Worm (Caenorhabditis elegans) whole organism, L2 larva: ENCODE measurements around the gene coa-1.

Experiments
- C34F6.9 ChIP-seq: fragments of 150-350 bp; optimal IDR thresholded peaks from 2 replicates; lab custom pipeline; 2014; ENCODE audit warnings: missing biosample characterization, missing genetic modification characterization
- F13H6.1 ChIP-seq: sonication (generic microtip); optimal IDR thresholded peaks from 2 replicates; lab custom pipeline; 2016; ENCODE audit warnings: missing genetic modification characterization, missing compliant biosample characterization
- R02D3.7 ChIP-seq: fragments of 150-350 bp; optimal IDR thresholded peaks from 2 replicates; lab custom pipeline; 2014; ENCODE audit warnings: missing biosample characterization, missing genetic modification characterization
- Y55F3AM.14 ChIP-seq: fragments of 200-800 bp; sonication (Bioruptor generic); optimal IDR thresholded peaks from 2 replicates; lab custom pipeline; 2018; ENCODE audit warnings: mild to moderate bottlenecking, missing genetic modification characterization, missing compliant biosample characterization
- ZK546.5 ChIP-seq: sonication (generic microtip); optimal IDR thresholded peaks from 2 replicates; lab custom pipeline; 2017; ENCODE audit warnings: missing biosample characterization, missing genetic modification characterization
- alr-1 ChIP-seq: fragments of 150-350 bp; optimal IDR thresholded peaks from 2 replicates; lab custom pipeline; 2014; ENCODE audit warnings: missing biosample characterization, missing genetic modification characterization
- aly-2 ChIP-seq: fragments of 150-350 bp; optimal IDR thresholded peaks from 2 replicates; lab custom pipeline; 2014; ENCODE audit warnings: missing biosample characterization, missing genetic modification characterization
- ama-1 ChIP-seq: fragments of 150-350 bp; optimal IDR thresholded peaks from 2 replicates; lab custom pipeline; 2018; ENCODE audit warnings: inconsistent platforms
- blmp-1 ChIP-seq: sonication (generic microtip); optimal IDR thresholded peaks from 2 replicates; lab custom pipeline; 2017; ENCODE audit warnings: missing genetic modification characterization, mild to moderate bottlenecking, missing compliant biosample characterization, antibody characterized with exemption, moderate library complexity; ENCODE audit not compliant: insufficient read depth
- ceh-16 ChIP-seq: fragments of 150-350 bp; optimal IDR thresholded peaks from 2 replicates; lab custom pipeline; 2014; ENCODE audit warnings: missing biosample characterization, missing genetic modification characterization
- ceh-82 ChIP-seq: fragments of 150-350 bp; optimal IDR thresholded peaks from 2 replicates; lab custom pipeline; 2014; ENCODE audit warnings: missing biosample characterization, missing genetic modification characterization
- crh-2 ChIP-seq: sonication (generic microtip); optimal IDR thresholded peaks from 2 replicates; lab custom pipeline; 2017; ENCODE audit warnings: missing biosample characterization, missing genetic modification characterization
- dmd-4 ChIP-seq: sonication (generic microtip); optimal IDR thresholded peaks from 2 replicates; lab custom pipeline; 2017; ENCODE audit warnings: missing biosample characterization, missing genetic modification characterization
- egl-27 ChIP-seq: sonication (generic microtip); optimal IDR thresholded peaks from 3 replicates; lab custom pipeline; 2017; ENCODE audit warnings: missing biosample characterization, missing genetic modification reagents, missing genetic modification characterization
- elt-1 ChIP-seq: fragments of 150-350 bp; optimal IDR thresholded peaks from 2 replicates; lab custom pipeline; 2014; ENCODE audit warnings: missing biosample characterization, missing genetic modification characterization
- elt-3 ChIP-seq: sonication (generic microtip); optimal IDR thresholded peaks from 2 replicates; lab custom pipeline; 2017; ENCODE audit warnings: missing biosample characterization, missing genetic modification characterization
- fos-1 ChIP-seq: fragments of 150-350 bp; optimal IDR thresholded peaks from 2 replicates; lab custom pipeline; 2014; ENCODE audit warnings: missing biosample characterization, missing genetic modification characterization
- gmeb-1 ChIP-seq: fragments of 150-350 bp; optimal IDR thresholded peaks from 2 replicates; lab custom pipeline; 2014; ENCODE audit warnings: missing biosample characterization, missing genetic modification characterization
- lin-11 ChIP-seq: fragments of 150-350 bp; sonication (generic microtip); optimal IDR thresholded peaks from 2 replicates; lab custom pipeline; 2014; ENCODE audit warnings: missing biosample characterization, missing genetic modification characterization, inconsistent platforms, mixed read lengths
- lin-13 ChIP-seq: fragments of 150-350 bp; optimal IDR thresholded peaks from 2 replicates; lab custom pipeline; 2014; ENCODE audit warnings: missing biosample characterization, missing genetic modification reagents, missing genetic modification characterization
- lin-39 ChIP-seq: fragments of 150-350 bp; optimal IDR thresholded peaks from 2 replicates; lab custom pipeline; 2014; ENCODE audit warnings: missing biosample characterization, missing genetic modification reagents, missing genetic modification characterization
- lsy-2 ChIP-seq, 2 experiments: fragments of 150-350 bp in 1 of 2; sonication (generic microtip) in 1 of 2; optimal IDR thresholded peaks; 2 replicates each; lab custom pipeline; 2014 to 2017; ENCODE audit warnings: missing biosample characterization in 2 of 2, missing genetic modification characterization in 2 of 2
- mab-5 ChIP-seq: fragments of 150-350 bp; optimal IDR thresholded peaks from 2 replicates; lab custom pipeline; 2014; ENCODE audit warnings: missing biosample characterization, missing genetic modification characterization
- mbf-1 ChIP-seq: sonication (generic microtip); optimal IDR thresholded peaks from 2 replicates; lab custom pipeline; 2017; ENCODE audit warnings: missing biosample characterization, missing genetic modification characterization
- mdl-1 ChIP-seq, 2 experiments: fragments of 150-350 bp in 1 of 2; sonication (generic microtip) in 1 of 2; optimal IDR thresholded peaks; 2 replicates each; lab custom pipeline; 2017; ENCODE audit warnings: missing biosample characterization in 2 of 2, missing genetic modification characterization in 2 of 2
- nhr-10 ChIP-seq: sonication (generic microtip); optimal IDR thresholded peaks from 2 replicates; lab custom pipeline; 2017; ENCODE audit warnings: missing biosample characterization, missing genetic modification characterization
- nhr-11 ChIP-seq: fragments of 150-350 bp; optimal IDR thresholded peaks from 2 replicates; lab custom pipeline; 2014; ENCODE audit warnings: missing biosample characterization, missing genetic modification characterization
- nhr-12 ChIP-seq: fragments of 150-350 bp; optimal IDR thresholded peaks from 2 replicates; lab custom pipeline; 2014; ENCODE audit warnings: missing biosample characterization, missing genetic modification characterization
- nhr-129 ChIP-seq: fragments of 150-350 bp; optimal IDR thresholded peaks from 2 replicates; lab custom pipeline; 2014; ENCODE audit warnings: missing biosample characterization, missing genetic modification characterization
- nhr-21 ChIP-seq: fragments of 150-350 bp; optimal IDR thresholded peaks from 2 replicates; lab custom pipeline; 2014; ENCODE audit warnings: missing biosample characterization, missing genetic modification characterization
- nhr-23 ChIP-seq: fragments of 150-350 bp; optimal IDR thresholded peaks from 2 replicates; lab custom pipeline; 2014; ENCODE audit warnings: missing biosample characterization, missing genetic modification reagents, missing genetic modification characterization
- nhr-237 ChIP-seq: fragments of 150-350 bp; optimal IDR thresholded peaks from 2 replicates; lab custom pipeline; 2014; ENCODE audit warnings: missing biosample characterization, missing genetic modification characterization
- nhr-25 ChIP-seq: fragments of 150-350 bp; sonication (generic microtip); optimal IDR thresholded peaks from 3 replicates; lab custom pipeline; 2014; ENCODE audit warnings: missing biosample characterization, missing genetic modification characterization
- nhr-6 ChIP-seq: fragments of 150-350 bp; optimal IDR thresholded peaks from 2 replicates; lab custom pipeline; 2014; ENCODE audit warnings: missing biosample characterization, missing genetic modification characterization
- nhr-77 ChIP-seq: fragments of 150-350 bp; optimal IDR thresholded peaks from 2 replicates; lab custom pipeline; 2014; ENCODE audit warnings: missing biosample characterization, missing genetic modification characterization
- peb-1 ChIP-seq: fragments of 150-350 bp; optimal IDR thresholded peaks from 2 replicates; lab custom pipeline; 2014; ENCODE audit warnings: missing biosample characterization, missing genetic modification characterization
- sem-4 ChIP-seq: fragments of 150-350 bp; optimal IDR thresholded peaks from 2 replicates; lab custom pipeline; 2014; ENCODE audit warnings: missing biosample characterization, missing genetic modification reagents, missing genetic modification characterization
- skn-1 ChIP-seq: sonication (generic microtip); optimal IDR thresholded peaks from 2 replicates; lab custom pipeline; 2017; ENCODE audit warnings: missing biosample characterization, missing genetic modification characterization
- sma-3 ChIP-seq: sonication (generic microtip); optimal IDR thresholded peaks from 2 replicates; lab custom pipeline; 2016; ENCODE audit warnings: missing genetic modification reagents, missing genetic modification characterization, missing compliant biosample characterization
- sma-9 ChIP-seq, 2 experiments: fragments of 150-350 bp in 1 of 2; sonication (generic microtip) in 1 of 2; optimal IDR thresholded peaks; 2 replicates each; lab custom pipeline; 2014 to 2016; ENCODE audit warnings: missing genetic modification characterization in 2 of 2, mild to moderate bottlenecking in 1 of 2, missing biosample characterization in 1 of 2, missing compliant biosample characterization in 1 of 2, missing genetic modification reagents in 1 of 2, moderate library complexity in 1 of 2
- snpc-4 ChIP-seq: fragments of 150-350 bp; optimal IDR thresholded peaks from 2 replicates; lab custom pipeline; 2014; ENCODE audit warnings: missing biosample characterization, missing genetic modification characterization
- unc-39 ChIP-seq: fragments of 150-350 bp; optimal IDR thresholded peaks from 2 replicates; lab custom pipeline; 2014; ENCODE audit warnings: missing biosample characterization, missing genetic modification characterization
- unc-55 ChIP-seq: fragments of 150-350 bp; sonication (generic microtip); optimal IDR thresholded peaks from 3 replicates; lab custom pipeline; 2014; ENCODE audit warnings: missing biosample characterization, missing genetic modification reagents, missing genetic modification characterization
- unc-62 ChIP-seq: fragments of 150-350 bp; optimal IDR thresholded peaks from 2 replicates; lab custom pipeline; 2014; ENCODE audit warnings: missing biosample characterization, missing genetic modification reagents, missing genetic modification characterization
- zag-1 ChIP-seq: fragments of 150-350 bp; optimal IDR thresholded peaks from 2 replicates; lab custom pipeline; 2014; ENCODE audit warnings: missing biosample characterization, missing genetic modification characterization
- ztf-1 ChIP-seq: fragments of 200-800 bp; sonication (Bioruptor generic); conservative IDR thresholded peaks from 2 replicates; pipeline ENCODE4 v1.3.6; 2022; ENCODE audit warnings: missing genetic modification characterization, missing compliant biosample characterization
- ztf-11 ChIP-seq: sonication (generic microtip); optimal IDR thresholded peaks from 2 replicates; lab custom pipeline; 2017; ENCODE audit warnings: missing biosample characterization, missing genetic modification characterization
- ztf-4 ChIP-seq: fragments of 150-350 bp; optimal IDR thresholded peaks from 2 replicates; lab custom pipeline; 2014; ENCODE audit warnings: missing biosample characterization, missing genetic modification characterization

coa-1 gene

DNA sequence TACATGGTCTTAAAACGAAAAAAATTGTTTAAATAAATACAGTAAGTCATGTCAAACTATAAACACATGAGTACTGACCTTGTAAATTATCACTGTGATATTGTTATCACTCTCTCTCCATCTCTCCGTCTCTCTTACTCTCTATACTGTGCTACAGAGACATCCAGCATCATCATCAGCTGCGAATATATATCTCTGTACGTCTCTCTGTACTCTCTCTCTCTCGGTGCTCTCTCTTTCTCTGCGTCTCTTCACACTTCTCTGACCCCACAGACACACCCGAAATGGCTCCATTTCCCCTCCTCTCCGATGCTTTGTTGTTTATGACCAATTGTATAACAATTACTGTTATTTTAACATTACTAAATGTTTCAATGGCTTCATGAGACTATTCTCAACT, 5.5 kb downstream of the coa-1 start:
- TF ChIP-seq skn-1: no peak
- TF ChIP-seq unc-55 (GFP tag; lab: Kevin White, UChicago): peak; percentile 43
- peak; percentile 57 for TF ChIP-seq sma-3 (GFP tag; lab: Kevin White, UChicago)
- TF ChIP-seq nhr-10 (tag; lab: Kevin White, UChicago): no peak
- no peak for TF ChIP-seq ceh-16 (tag; lab: Kevin White, UChicago)
- no peak for TF ChIP-seq nhr-6 (tag; lab: Kevin White, UChicago)
- TF ChIP-seq C34F6.9 (tag; lab: Kevin White, UChicago): peak; percentile 27
- TF ChIP-seq alr-1 (tag; lab: Kevin White, UChicago): no peak
- TF ChIP-seq lsy-2 (tag; optimal IDR thresholded peaks at IDR 0.05; lab: Kevin White, UChicago): peak in 1 of 2 experiments; percentile 36
- no peak for TF ChIP-seq nhr-11 (tag; lab: Kevin White, UChicago)
- TF ChIP-seq nhr-23 (tag; lab: Kevin White, UChicago): no peak
- no peak for TF ChIP-seq elt-3
- no peak for TF ChIP-seq ztf-11 (tag; lab: Kevin White, UChicago)
- TF ChIP-seq ama-1 (lab: Kevin White, UChicago): no peak
- no peak for TF ChIP-seq nhr-21 (tag; lab: Kevin White, UChicago)
- TF ChIP-seq snpc-4 (tag; lab: Kevin White, UChicago): no peak
- peak; percentile 56 for TF ChIP-seq fos-1 (tag; lab: Kevin White, UChicago)
- TF ChIP-seq zag-1: no peak
- TF ChIP-seq ztf-1: no peak
- no peak for TF ChIP-seq nhr-77 (tag; lab: Kevin White, UChicago)
- TF ChIP-seq unc-62 (GFP tag; lab: Kevin White, UChicago): no peak
- TF ChIP-seq mab-5 (tag; lab: Kevin White, UChicago): no peak
- TF ChIP-seq egl-27 (tag; lab: Kevin White, UChicago): peak; percentile 21
- no peak for TF ChIP-seq sem-4 (tag; lab: Kevin White, UChicago)
- TF ChIP-seq ztf-4 (tag; lab: Kevin White, UChicago): no peak
- peak; percentile 48 for TF ChIP-seq nhr-129
- no peak for TF ChIP-seq ZK546.5 (tag; lab: Kevin White, UChicago)
- TF ChIP-seq nhr-12 (tag; lab: Kevin White, UChicago): no peak
- no peak for TF ChIP-seq unc-39
- TF ChIP-seq ceh-82 (tag; lab: Kevin White, UChicago): no peak
- no peak for TF ChIP-seq mbf-1
- TF ChIP-seq R02D3.7: no peak
- TF ChIP-seq aly-2 (tag; lab: Kevin White, UChicago): no peak
- TF ChIP-seq Y55F3AM.14 (GFP tag; lab: Kevin White, UChicago): no peak
- TF ChIP-seq gmeb-1 (tag; lab: Kevin White, UChicago): peak; percentile 68
- TF ChIP-seq crh-2 (tag; lab: Kevin White, UChicago): peak; percentile 53
- TF ChIP-seq lin-11 (tag; lab: Kevin White, UChicago): no peak
- no peak for TF ChIP-seq dmd-4 (tag; lab: Kevin White, UChicago)
- no peak for TF ChIP-seq nhr-25 (tag; lab: Kevin White, UChicago)
- no peak for TF ChIP-seq elt-1 (tag; lab: Kevin White, UChicago)
- peak; percentile 34 for TF ChIP-seq F13H6.1 (tag; lab: Kevin White, UChicago)
- TF ChIP-seq lin-39 (tag; lab: Kevin White, UChicago): no peak
- TF ChIP-seq peb-1: no peak
- no peak for TF ChIP-seq sma-9 (GFP tag; optimal IDR thresholded peaks at IDR 0.05; lab: Kevin White, UChicago)
- TF ChIP-seq sma-9 (tag; optimal IDR thresholded peaks at IDR 0.05; lab: Kevin White, UChicago): no peak
- TF ChIP-seq blmp-1: no peak
- TF ChIP-seq lin-13: peak; percentile 14
- no peak for TF ChIP-seq mdl-1 (tag; optimal IDR thresholded peaks at IDR 0.05; lab: Kevin White, UChicago)
- TF ChIP-seq nhr-237: no peak
